Fruit fly (Drosophila melanogaster): ENCODE measurements around the gene Set8.

DNA sequence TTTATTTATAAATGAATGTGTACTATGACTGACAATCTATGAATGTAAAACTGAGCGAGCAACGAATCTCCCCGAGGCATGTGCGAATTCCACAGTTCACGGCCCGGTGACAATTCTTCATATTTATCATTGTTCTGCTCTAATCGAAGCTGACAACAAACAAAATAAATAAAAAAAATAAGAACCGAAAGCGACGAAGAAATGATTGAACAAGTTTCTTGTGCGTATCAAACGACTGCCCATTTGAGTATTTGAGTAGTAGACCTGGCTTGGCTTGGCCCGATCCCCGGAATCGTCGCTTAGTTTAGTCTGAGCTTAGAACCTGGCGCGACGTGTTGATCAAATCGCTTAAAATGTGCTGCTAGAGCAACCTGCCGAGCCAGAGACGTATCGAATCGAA lies 5.8 kb upstream of the Set8 start, which contains the start of gene CG31321:
- no peak for TF ChIP-seq CG9948 (tag; optimal IDR thresholded peaks at IDR 0.05)
- no peak for TF ChIP-seq EcR (GFP tag; optimal IDR thresholded peaks at IDR 0.05)
- TF ChIP-seq D1 (tag; optimal IDR thresholded peaks at IDR 0.05) = no peak
- TF ChIP-seq Pif1A (GFP tag; optimal IDR thresholded peaks at IDR 0.05) = no peak
- TF ChIP-seq CG8159 (tag; optimal IDR thresholded peaks at IDR 0.05) = no peak
- no peak for TF ChIP-seq Snoo (tag; optimal IDR thresholded peaks at IDR 0.05)
- TF ChIP-seq CG17806 (tag; optimal IDR thresholded peaks at IDR 0.05) = no peak
